Worm (Caenorhabditis elegans) whole organism, late embryonic: ENCODE results near the gene F45D11.14.

Experiments used
- ama-1 ChIP-seq: fragments of 150-350 bp; optimal IDR thresholded peaks from 2 replicates; lab custom pipeline; 2014
- ceh-9 ChIP-seq: sonication (generic microtip); optimal IDR thresholded peaks from 2 replicates; lab custom pipeline; 2016; ENCODE audit warnings: mild to moderate bottlenecking, missing genetic modification characterization, inconsistent platforms, missing compliant biosample characterization
- fkh-6 ChIP-seq: sonication (generic microtip); optimal IDR thresholded peaks from 2 replicates; lab custom pipeline; 2016; ENCODE audit warnings: missing genetic modification characterization, missing compliant biosample characterization
- hlh-8 ChIP-seq: sonication (generic microtip); optimal IDR thresholded peaks from 2 replicates; lab custom pipeline; 2016; ENCODE audit warnings: missing genotype, missing genetic modification characterization, missing compliant biosample characterization
- nhr-11 ChIP-seq: fragments of 150-350 bp; optimal IDR thresholded peaks from 2 replicates; lab custom pipeline; 2014; ENCODE audit warnings: missing biosample characterization, missing genetic modification characterization
- odd-2 ChIP-seq: sonication (generic microtip); optimal IDR thresholded peaks from 2 replicates; lab custom pipeline; 2017; ENCODE audit warnings: antibody characterized with exemption, mild to moderate bottlenecking, missing genetic modification characterization, missing compliant biosample characterization
- pax-1 ChIP-seq: fragments of 150-350 bp; optimal IDR thresholded peaks from 2 replicates; lab custom pipeline; 2014; ENCODE audit warnings: missing biosample characterization, missing genetic modification characterization
- pqm-1 ChIP-seq: sonication (generic microtip); optimal IDR thresholded peaks from 2 replicates; lab custom pipeline; 2016; ENCODE audit warnings: missing genetic modification characterization, missing compliant biosample characterization
- tbx-2 ChIP-seq: sonication (generic microtip); optimal IDR thresholded peaks from 2 replicates; lab custom pipeline; 2016; ENCODE audit warnings: missing genetic modification characterization, missing compliant biosample characterization
- tbx-7 ChIP-seq: sonication (generic microtip); optimal IDR thresholded peaks from 2 replicates; lab custom pipeline; 2016; ENCODE audit warnings: missing genotype, missing genetic modification characterization, missing compliant biosample characterization
- unc-55 ChIP-seq: sonication (generic microtip); optimal IDR thresholded peaks from 2 replicates; lab custom pipeline; 2017; ENCODE audit warnings: missing biosample characterization, missing genetic modification reagents, missing genetic modification characterization
- unc-86 ChIP-seq: sonication (generic microtip); optimal IDR thresholded peaks from 2 replicates; lab custom pipeline; 2016; ENCODE audit warnings: missing genetic modification characterization, missing compliant biosample characterization

- TF ChIP-seq nhr-11 (no peak), odd-2 (tag; lab: Kevin White, UChicago) (no peak), pqm-1 (no peak), ceh-9 (tag; lab: Kevin White, UChicago) (no peak), hlh-8 (tag; lab: Kevin White, UChicago) (no peak), unc-86 (tag; lab: Kevin White, UChicago) (no peak), ama-1 (lab: Kevin White, UChicago) (no peak), tbx-7 (tag; lab: Kevin White, UChicago) (no peak), fkh-6 (no peak), unc-55 (GFP tag; lab: Kevin White, UChicago) (no peak), tbx-2 (tag; lab: Kevin White, UChicago) (no peak), pax-1 (no peak)
These were observed 15.0 kb downstream of the F45D11.14 start, which contains the start of gene fbxc-42 for ce11 chrII:991300-991699.
